Worm (Caenorhabditis elegans): ENCODE results near the gene ubh-2.

The ubh-2 gene

ce11 chrV:6487878-6488277 is 21.7 kb downstream of the ubh-2 start (continued):
- TF ChIP-seq zag-1 (tag; optimal IDR thresholded peaks at IDR 0.05) (no peak), lin-38 (GFP tag; IDR thresholded peaks at IDR 0.05) (peak; percentile 19; the same call in 1 of the 2 replicates), dve-1 (tag; optimal IDR thresholded peaks at IDR 0.05; ENCODE audit: insufficient read depth) (peak; percentile 30), mdt-29 (GFP tag; IDR thresholded peaks at IDR 0.05) (no peak), nhr-11 (tag; optimal IDR thresholded peaks at IDR 0.05) (no peak), zfp-3 (GFP tag; conservative IDR thresholded peaks at IDR 0.05) (peak; percentile 77)

- TF ChIP-seq aly-2 (tag; optimal IDR thresholded peaks at IDR 0.05), result no peak
- TF ChIP-seq ces-1 (GFP tag; optimal IDR thresholded peaks at IDR 0.05), result no peak
- no peak for TF ChIP-seq ceh-62 (tag; optimal IDR thresholded peaks at IDR 0.05)
- TF ChIP-seq lin-39 (tag; optimal IDR thresholded peaks at IDR 0.05), result no peak
- peak; percentile 55 for TF ChIP-seq aha-1 (tag)
Measured at ce11 chrV:6485109-6485508, 24.5 kb downstream of the ubh-2 start.

ce11 chrV:6476026-6476425 is 33.6 kb downstream of the ubh-2 start:
- TF ChIP-seq tra-1 (GFP tag; IDR thresholded peaks at IDR 0.05), result no peak
- TF ChIP-seq ces-1 (GFP tag; optimal IDR thresholded peaks at IDR 0.05), result no peak
- no peak for TF ChIP-seq unc-62 (GFP tag; optimal IDR thresholded peaks at IDR 0.05 in 1 of 2)
- no peak for TF ChIP-seq unc-62 (tag; optimal IDR thresholded peaks at IDR 0.05)
- no peak for TF ChIP-seq madf-9 (GFP tag; conservative IDR thresholded peaks at IDR 0.05)
- TF ChIP-seq zag-1 (tag; optimal IDR thresholded peaks at IDR 0.05), result no peak
- TF ChIP-seq zfp-3 (GFP tag; conservative IDR thresholded peaks at IDR 0.05), result no peak
- TF ChIP-seq T26A8.4 (GFP tag; IDR thresholded peaks at IDR 0.05), result no peak
- no peak for TF ChIP-seq jun-1 (tag; optimal IDR thresholded peaks at IDR 0.05)
- peak; percentile 43 for TF ChIP-seq nhr-77 (tag; optimal IDR thresholded peaks at IDR 0.05)
- TF ChIP-seq nhr-102 (tag; optimal IDR thresholded peaks at IDR 0.05), result no peak
- no peak for TF ChIP-seq ZK546.5 (tag; optimal IDR thresholded peaks at IDR 0.05)
- peak; percentile 36 for TF ChIP-seq dpl-1 (GFP tag; optimal IDR thresholded peaks at IDR 0.05)
- no peak for TF ChIP-seq hlh-30 (tag; optimal IDR thresholded peaks at IDR 0.05; ENCODE audit: insufficient read depth)
- no peak for TF ChIP-seq lim-7 (GFP tag; IDR thresholded peaks at IDR 0.05)
- TF ChIP-seq php-3 (GFP tag; IDR thresholded peaks at IDR 0.05), result no peak
- no peak for TF ChIP-seq madf-5 (GFP tag; IDR thresholded peaks at IDR 0.05)
- TF ChIP-seq Y75B8A.6 (GFP tag; IDR thresholded peaks at IDR 0.05), result no peak
- TF ChIP-seq D1046.2 (GFP tag; IDR thresholded peaks at IDR 0.05), result no peak
- no peak for TF ChIP-seq rbr-2 (tag; optimal IDR thresholded peaks at IDR 0.05)
- TF ChIP-seq mdl-1 (tag; optimal IDR thresholded peaks at IDR 0.05), result no peak
- TF ChIP-seq ztf-7 (tag; optimal IDR thresholded peaks at IDR 0.05), result no peak
- no peak for TF ChIP-seq ztf-11 (tag; optimal IDR thresholded peaks at IDR 0.05)
- TF ChIP-seq set-16 (GFP tag; IDR thresholded peaks at IDR 0.05), result no peak
- TF ChIP-seq Y48G9A.11 (GFP tag; IDR thresholded peaks at IDR 0.05), result no peak
- TF ChIP-seq daf-16 (GFP tag; optimal IDR thresholded peaks at IDR 0.05), result no peak
- TF ChIP-seq daf-16 (tag; optimal IDR thresholded peaks at IDR 0.05), result peak; percentile 77
- TF ChIP-seq daf-8 (GFP tag; IDR thresholded peaks at IDR 0.05), result no peak
- no peak for TF ChIP-seq daf-19 (GFP tag; conservative IDR thresholded peaks at IDR 0.05)
- TF ChIP-seq ctbp-1 (GFP tag; IDR thresholded peaks at IDR 0.05), result no peak
- TF ChIP-seq zip-2 (tag; optimal IDR thresholded peaks at IDR 0.05), result no peak
- TF ChIP-seq unc-130 (GFP tag; optimal IDR thresholded peaks at IDR 0.05), result no peak
- no peak for TF ChIP-seq hif-1 (tag; optimal IDR thresholded peaks at IDR 0.05)
- TF ChIP-seq snpc-1.2 (GFP tag; IDR thresholded peaks at IDR 0.05), result no peak
- TF ChIP-seq nhr-111 (GFP tag; optimal IDR thresholded peaks at IDR 0.05), result no peak
- peak; percentile 60 for TF ChIP-seq dmd-6 (GFP tag; IDR thresholded peaks at IDR 0.05)
- TF ChIP-seq mdt-29 (GFP tag; IDR thresholded peaks at IDR 0.05), result no peak
- no peak for TF ChIP-seq ceh-32 (tag; optimal IDR thresholded peaks at IDR 0.05; ENCODE audit: poor library complexity)
- no peak for TF ChIP-seq mxl-2 (GFP tag; conservative IDR thresholded peaks at IDR 0.05)
- TF ChIP-seq mes-2 (tag; optimal IDR thresholded peaks at IDR 0.05; ENCODE audit: poor library complexity, severe bottlenecking), result no peak
- TF ChIP-seq attf-4 (tag; optimal IDR thresholded peaks at IDR 0.05), result no peak
- TF ChIP-seq ceh-44 (GFP tag; IDR thresholded peaks at IDR 0.05), result no peak
- TF ChIP-seq lin-38 (GFP tag; IDR thresholded peaks at IDR 0.05), result no peak
